Worm (Caenorhabditis elegans) whole organism, late embryonic: Measurements from ENCODE around the gene F58G6.7.

Experiments used
- C38D4.7 ChIP-seq: fragments of 200-800 bp; sonication (Bioruptor generic); optimal IDR thresholded peaks from 2 replicates; lab custom pipeline; 2018; ENCODE audit warnings: mild to moderate bottlenecking, missing genetic modification characterization, moderate library complexity, missing compliant biosample characterization
- ama-1 ChIP-seq: fragments of 150-350 bp; optimal IDR thresholded peaks from 2 replicates; lab custom pipeline; 2014
- ceh-22 ChIP-seq: sonication (generic microtip); optimal IDR thresholded peaks from 2 replicates; lab custom pipeline; 2017; ENCODE audit warnings: missing biosample characterization, missing genetic modification characterization
- ceh-30 ChIP-seq: fragments of 150-350 bp; optimal IDR thresholded peaks from 2 replicates; lab custom pipeline; 2014; ENCODE audit warnings: missing biosample characterization, missing genetic modification characterization
- ceh-31 ChIP-seq: sonication (generic microtip); optimal IDR thresholded peaks from 2 replicates; lab custom pipeline; 2016; ENCODE audit warnings: missing genetic modification characterization, missing compliant biosample characterization
- ceh-34 ChIP-seq: sonication (generic microtip); optimal IDR thresholded peaks from 2 replicates; lab custom pipeline; 2016; ENCODE audit warnings: mild to moderate bottlenecking, missing genetic modification characterization, missing compliant biosample characterization
- dve-1 ChIP-seq: sonication (generic microtip); optimal IDR thresholded peaks from 2 replicates; lab custom pipeline; 2017; ENCODE audit warnings: antibody characterized with exemption, mild to moderate bottlenecking, missing genetic modification characterization, missing compliant biosample characterization
- fax-1 ChIP-seq: sonication (generic microtip); optimal IDR thresholded peaks from 2 replicates; lab custom pipeline; 2016; ENCODE audit warnings: missing genotype, missing genetic modification characterization, missing compliant biosample characterization
- lin-11 ChIP-seq: fragments of 200-800 bp; sonication (Bioruptor generic); optimal IDR thresholded peaks from 2 replicates; lab custom pipeline; 2018; ENCODE audit warnings: mild to moderate bottlenecking, missing genetic modification characterization, missing compliant biosample characterization
- mec-3 ChIP-seq: sonication (generic microtip); optimal IDR thresholded peaks from 2 replicates; lab custom pipeline; 2016; ENCODE audit warnings: borderline replicate concordance, missing genetic modification characterization, missing compliant biosample characterization
- pqm-1 ChIP-seq: sonication (generic microtip); optimal IDR thresholded peaks from 2 replicates; lab custom pipeline; 2016; ENCODE audit warnings: missing genetic modification characterization, missing compliant biosample characterization
- rnt-1 ChIP-seq: sonication (generic microtip); optimal IDR thresholded peaks from 2 replicates; lab custom pipeline; 2016; ENCODE audit warnings: missing genetic modification characterization, missing compliant biosample characterization
- sdc-2 ChIP-seq: sonication (generic microtip); optimal IDR thresholded peaks from 2 replicates; lab custom pipeline; 2016; ENCODE audit warnings: missing genotype, missing genetic modification characterization, missing compliant biosample characterization

- TF ChIP-seq ceh-31 (tag; lab: Kevin White, UChicago) (no peak), fax-1 (no peak), ama-1 (lab: Kevin White, UChicago) (no peak), sdc-2 (no peak), ceh-34 (tag; lab: Kevin White, UChicago) (no peak), ceh-30 (tag; lab: Kevin White, UChicago) (no peak), ceh-22 (tag; lab: Kevin White, UChicago) (no peak), dve-1 (tag; lab: Kevin White, UChicago) (no peak), mec-3 (tag; lab: Kevin White, UChicago) (no peak), pqm-1 (tag; lab: Kevin White, UChicago) (no peak), rnt-1 (tag; lab: Kevin White, UChicago) (no peak), C38D4.7 (no peak), lin-11 (no peak)
Observed at ce11 chrIV:9625829-9626228, 28.3 kb upstream of the F58G6.7 start.
